Worm (Caenorhabditis elegans) whole organism, L4 larva: ENCODE results near the gene ttr-16.

Experiments used
- ama-1 ChIP-seq: fragments of 150-350 bp; optimal IDR thresholded peaks from 2 replicates; lab custom pipeline; 2014; ENCODE audit warnings: inconsistent platforms, mixed read lengths
- ceh-20 ChIP-seq: fragments of 200-800 bp; sonication (Bioruptor generic); IDR thresholded peaks from 2 replicates; pipeline ENCODE4 v1.3.6; 2022; ENCODE audit warnings: missing genetic modification reagents, missing genetic modification characterization, missing compliant biosample characterization
- daf-12 ChIP-seq: fragments of 150-350 bp; optimal IDR thresholded peaks from 2 replicates; lab custom pipeline; 2014; ENCODE audit warnings: missing biosample characterization, missing genetic modification reagents, missing genetic modification characterization
- hmg-1.1 ChIP-seq: fragments of 200-800 bp; sonication (Bioruptor generic); IDR thresholded peaks from 2 replicates; pipeline ENCODE4 v1.3.6; 2022; ENCODE audit warnings: missing genetic modification reagents, missing genetic modification characterization, missing compliant biosample characterization
- nhr-10 ChIP-seq: fragments of 150-350 bp; optimal IDR thresholded peaks from 2 replicates; lab custom pipeline; 2014; ENCODE audit warnings: missing biosample characterization, missing genetic modification characterization
- unc-39 ChIP-seq: sonication (generic microtip); optimal IDR thresholded peaks from 2 replicates; lab custom pipeline; 2017; ENCODE audit warnings: missing biosample characterization, missing genetic modification characterization

- TF ChIP-seq hmg-1.1 (GFP tag; lab: Robert Waterston, UW) = no peak
- TF ChIP-seq nhr-10 (tag; lab: Kevin White, UChicago) = no peak
- TF ChIP-seq ceh-20 (GFP tag; lab: Robert Waterston, UW) = no peak
- no peak for TF ChIP-seq ama-1 (lab: Kevin White, UChicago)
- no peak for TF ChIP-seq unc-39 (tag; lab: Kevin White, UChicago)
- TF ChIP-seq daf-12 = no peak
Measured at ce11 chrIV:11067003-11067402, 3.1 kb upstream of the ttr-16 start, which contains the start of gene ttr-17.
